Fruit fly (Drosophila melanogaster): ENCODE data around the gene Met.

The Met gene

DNA sequence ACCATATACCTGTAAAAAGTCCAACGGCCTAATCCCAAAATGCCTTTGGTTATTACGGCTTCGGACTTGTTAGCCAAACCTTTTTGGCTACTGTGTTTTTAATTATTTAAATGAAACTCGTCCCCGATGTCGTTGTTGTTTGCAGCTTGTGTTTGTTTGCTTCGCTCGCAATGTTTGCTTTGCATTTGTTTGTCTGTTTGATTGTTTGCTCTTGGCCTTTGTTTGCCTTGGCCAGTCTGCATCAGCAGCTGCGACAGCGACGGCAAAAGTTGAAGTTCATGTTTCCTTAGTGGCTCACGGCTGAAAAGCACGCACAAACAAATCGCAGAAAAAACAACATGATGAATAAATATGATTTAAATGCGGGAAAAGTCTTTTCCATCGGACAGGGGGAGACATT lies 44.6 kb downstream of the Met start (continued):
- TF ChIP-seq Rfx (GFP tag; IDR thresholded peaks at IDR 0.05) (no peak; the same call in 1 of the 2 replicates), CG2712 (tag; optimal IDR thresholded peaks at IDR 0.05) (peak; percentile 33), ap (GFP tag; IDR thresholded peaks at IDR 0.05) (no peak), ac (GFP tag; optimal IDR thresholded peaks at IDR 0.05) (peak; percentile 12), so (GFP tag; IDR thresholded peaks at IDR 0.05) (peak; percentile 60; the same call in 2 of the 3 replicates), tap (tag; optimal IDR thresholded peaks at IDR 0.05) (peak; percentile 2), bcd (GFP tag; optimal IDR thresholded peaks at IDR 0.05) (peak; percentile 8), gem (tag; optimal IDR thresholded peaks at IDR 0.05) (peak; percentile 47), CG12391 (tag; optimal IDR thresholded peaks at IDR 0.05) (peak; percentile 17), CG4820 (GFP tag; optimal IDR thresholded peaks at IDR 0.05) (no peak), Neu2 (GFP tag; optimal IDR thresholded peaks at IDR 0.05; ENCODE audit: borderline replicate concordance) (no peak), stwl (tag; optimal IDR thresholded peaks at IDR 0.05) (no peak), CG3726 (GFP tag; IDR thresholded peaks at IDR 0.05) (no peak), ara (GFP tag; IDR thresholded peaks at IDR 0.05) (peak; percentile 40; the same call in 1 of the 2 replicates), CG10654 (GFP tag; optimal IDR thresholded peaks at IDR 0.05) (peak; percentile 35), kni (GFP tag; optimal IDR thresholded peaks at IDR 0.05) (peak; percentile 63), Abd-B (GFP tag; optimal IDR thresholded peaks at IDR 0.05) (no peak), CG12659 (GFP tag; optimal IDR thresholded peaks at IDR 0.05) (peak; percentile 15), wek (GFP tag; optimal IDR thresholded peaks at IDR 0.05) (peak; percentile 69), HLH54F (GFP tag; optimal IDR thresholded peaks at IDR 0.05) (no peak), Eip74EF (GFP tag; optimal IDR thresholded peaks at IDR 0.05) (peak in 1 of 2 experiments; percentile 11), kah (GFP tag; optimal IDR thresholded peaks at IDR 0.05) (no peak), CG1603 (tag; optimal IDR thresholded peaks at IDR 0.05) (peak; percentile 64), org-1 (GFP tag; optimal IDR thresholded peaks at IDR 0.05) (peak; percentile 29), CG1529 (GFP tag; optimal IDR thresholded peaks at IDR 0.05) (peak; percentile 53), Opbp (GFP tag; IDR thresholded peaks at IDR 0.05; ENCODE audit: partially characterized antibody) (no peak), Mrtf (GFP tag; IDR thresholded peaks at IDR 0.05) (no peak), amos (GFP tag; IDR thresholded peaks at IDR 0.05; ENCODE audit: partially characterized antibody) (no peak), CG2202 (tag; optimal IDR thresholded peaks at IDR 0.05) (peak; percentile 29), CG15479 (GFP tag; optimal IDR thresholded peaks at IDR 0.05) (no peak), CG6813 (GFP tag; optimal IDR thresholded peaks at IDR 0.05) (peak; percentile 63), CG17186 (GFP tag; optimal IDR thresholded peaks at IDR 0.05) (peak; percentile 19), CG9437 (GFP tag; optimal IDR thresholded peaks at IDR 0.05) (no peak), CG10979 (tag; optimal IDR thresholded peaks at IDR 0.05) (no peak), tna (GFP tag; IDR thresholded peaks at IDR 0.05; ENCODE audit: partially characterized antibody) (no peak), ken (GFP tag; IDR thresholded peaks at IDR 0.05) (no peak), lov (optimal IDR thresholded peaks at IDR 0.05) (no peak), lov (GFP tag; IDR thresholded peaks at IDR 0.05) (peak; percentile 44; the same call in 1 of the 3 replicates), CG3407 (GFP tag; optimal IDR thresholded peaks at IDR 0.05) (peak; percentile 61), Fer1 (GFP tag; optimal IDR thresholded peaks at IDR 0.05) (peak; percentile 26), gce (GFP tag; IDR thresholded peaks at IDR 0.05) (peak; percentile 72; the same call in 1 of the 3 replicates), zf30C (GFP tag; optimal IDR thresholded peaks at IDR 0.05) (no peak), Xrp1 (GFP tag; IDR thresholded peaks at IDR 0.05) (peak; percentile 34; the same call in 1 of the 2 replicates), ATbp (GFP tag; optimal IDR thresholded peaks at IDR 0.05) (peak; percentile 83), Hmr (GFP tag; optimal IDR thresholded peaks at IDR 0.05) (peak; percentile 38), CG8924 (tag; optimal IDR thresholded peaks at IDR 0.05) (peak; percentile 25), NC2α (GFP tag; optimal IDR thresholded peaks at IDR 0.05) (no peak), bbx (GFP tag; IDR thresholded peaks at IDR 0.05; ENCODE audit: partially characterized antibody) (no peak), D (optimal IDR thresholded peaks at IDR 0.05) (no peak), D (GFP tag; optimal IDR thresholded peaks at IDR 0.05) (peak; percentile 42)
